Worm (Caenorhabditis elegans): Measurements from ENCODE around the gene F23H12.5.

DNA sequence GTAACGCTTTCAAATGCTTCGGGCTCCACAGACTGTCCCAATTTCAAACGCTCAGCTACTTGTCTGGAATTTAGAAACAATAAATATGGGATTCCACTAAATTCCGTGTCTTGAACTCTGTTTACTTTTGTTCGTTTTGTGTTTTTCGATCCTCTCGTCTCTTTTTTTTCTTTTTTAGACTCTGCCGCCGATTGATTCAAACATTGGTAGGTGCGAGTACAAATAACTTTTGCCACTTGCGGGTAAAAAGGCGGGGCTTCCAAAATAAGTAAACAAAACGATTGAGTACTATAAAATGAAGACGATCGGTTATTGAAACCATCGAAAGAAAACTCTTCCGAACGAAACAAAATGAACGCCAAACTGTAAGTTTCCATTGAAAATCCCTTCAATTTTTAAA is 6.7 kb downstream of the F23H12.5 start, which contains the start of gene fipr-2:
- TF ChIP-seq tbx-11 (GFP tag; IDR thresholded peaks at IDR 0.05), result no peak
- no peak for TF ChIP-seq scrt-1 (GFP tag; IDR thresholded peaks at IDR 0.05)
- TF ChIP-seq ceh-36 (tag; optimal IDR thresholded peaks at IDR 0.05), result no peak
- TF ChIP-seq ama-1 (optimal IDR thresholded peaks at IDR 0.05), result no peak
- no peak for TF ChIP-seq hmbx-1 (tag; optimal IDR thresholded peaks at IDR 0.05)
- no peak for TF ChIP-seq hmg-4 (GFP tag; optimal IDR thresholded peaks at IDR 0.05)
